Fruit fly (Drosophila melanogaster): Measurements from ENCODE around the gene dj.

dj gene

dm6 chr3R:7067092-7067491 lies 8.0 kb downstream of the dj start, which contains the start of the genes CG1105 and CG1965 (continued):
- TF ChIP-seq gro (GFP tag; optimal IDR thresholded peaks at IDR 0.05) (peak; percentile 93), jing (GFP tag; optimal IDR thresholded peaks at IDR 0.05) (peak; percentile 78), Sox102F (GFP tag; optimal IDR thresholded peaks at IDR 0.05) (peak; percentile 93), CG10147 (GFP tag; optimal IDR thresholded peaks at IDR 0.05) (peak; percentile 92), shn (GFP tag; optimal IDR thresholded peaks at IDR 0.05) (peak; percentile 94), GATAe (GFP tag; conservative IDR thresholded peaks at IDR 0.05) (peak; percentile 65), CG14667 (GFP tag; IDR thresholded peaks at IDR 0.05) (peak; percentile 93), br (optimal IDR thresholded peaks at IDR 0.05) (no peak), Sry-β (GFP tag; optimal IDR thresholded peaks at IDR 0.05) (peak; percentile 58), rib (GFP tag; IDR thresholded peaks at IDR 0.05) (peak; percentile 92), zf30C (GFP tag; optimal IDR thresholded peaks at IDR 0.05) (no peak), vvl (GFP tag; IDR thresholded peaks at IDR 0.05) (peak; percentile 94), gsb-n (tag; optimal IDR thresholded peaks at IDR 0.05) (peak; percentile 79), Taf1 (GFP tag; IDR thresholded peaks at IDR 0.05) (peak; percentile 83), CG17568 (GFP tag; optimal IDR thresholded peaks at IDR 0.05) (peak; percentile 69), CG1647 (GFP tag; optimal IDR thresholded peaks at IDR 0.05) (peak; percentile 95), CG8765 (GFP tag; IDR thresholded peaks at IDR 0.05) (peak; percentile 96), Nf-YB (GFP tag; optimal IDR thresholded peaks at IDR 0.05) (peak; percentile 68), Vsx1 (GFP tag; optimal IDR thresholded peaks at IDR 0.05) (peak; percentile 78), PHDP (tag; optimal IDR thresholded peaks at IDR 0.05) (peak; percentile 91), crol (GFP tag; IDR thresholded peaks at IDR 0.05) (peak; percentile 39; the same call in 1 of the 2 replicates), CG15479 (GFP tag; optimal IDR thresholded peaks at IDR 0.05) (no peak), CG3847 (GFP tag; IDR thresholded peaks at IDR 0.05) (peak; percentile 95), ara (GFP tag; IDR thresholded peaks at IDR 0.05) (peak; percentile 90), lov (optimal IDR thresholded peaks at IDR 0.05) (no peak), lov (GFP tag; IDR thresholded peaks at IDR 0.05) (peak; percentile 71; the same call in 1 of the 3 replicates), CG8388 (GFP tag; optimal IDR thresholded peaks at IDR 0.05) (peak; percentile 85), CG12155 (GFP tag; optimal IDR thresholded peaks at IDR 0.05) (peak; percentile 94), dimm (GFP tag; IDR thresholded peaks at IDR 0.05) (peak; percentile 73), CG3995 (GFP tag; optimal IDR thresholded peaks at IDR 0.05) (peak; percentile 66), Tbp (GFP tag; optimal IDR thresholded peaks at IDR 0.05) (no peak), CG9932 (GFP tag; IDR thresholded peaks at IDR 0.05) (peak; percentile 98), al (GFP tag; IDR thresholded peaks at IDR 0.05) (peak; percentile 92), CG7786 (GFP tag; optimal IDR thresholded peaks at IDR 0.05) (peak; percentile 94), tio (GFP tag; optimal IDR thresholded peaks at IDR 0.05) (peak; percentile 90), fd64A (GFP tag; optimal IDR thresholded peaks at IDR 0.05) (peak; percentile 18), CG6854 (GFP tag; optimal IDR thresholded peaks at IDR 0.05) (no peak), CG11247 (GFP tag; IDR thresholded peaks at IDR 0.05) (peak; percentile 93), cg (GFP tag; optimal IDR thresholded peaks at IDR 0.05) (no peak), trem (tag; optimal IDR thresholded peaks at IDR 0.05) (peak; percentile 95), D (optimal IDR thresholded peaks at IDR 0.05) (no peak), D (GFP tag; optimal IDR thresholded peaks at IDR 0.05) (peak; percentile 85), ttk (GFP tag; IDR thresholded peaks at IDR 0.05) (peak; percentile 91), pho (GFP tag; optimal IDR thresholded peaks at IDR 0.05) (peak; percentile 95), sim (GFP tag; IDR thresholded peaks at IDR 0.05) (peak; percentile 81), eve (GFP tag; optimal IDR thresholded peaks at IDR 0.05) (peak in 1 of 2 experiments; percentile 69), dm (GFP tag; optimal IDR thresholded peaks at IDR 0.05) (peak; percentile 92), CG11723 (GFP tag; optimal IDR thresholded peaks at IDR 0.05) (peak; percentile 83), Hr3 (GFP tag; optimal IDR thresholded peaks at IDR 0.05) (peak; percentile 96), kni (GFP tag; optimal IDR thresholded peaks at IDR 0.05) (peak; percentile 46), gfzf (GFP tag; optimal IDR thresholded peaks at IDR 0.05) (peak; percentile 58), Meics (GFP tag; optimal IDR thresholded peaks at IDR 0.05) (peak; percentile 88), Ptx1 (GFP tag; IDR thresholded peaks at IDR 0.05) (peak; percentile 97)
